Fruit fly (Drosophila melanogaster): ENCODE results near the gene CG31546.

CG31546 gene

dm6 chr3R:5684550-5685118 lies 49.2 kb upstream of the CG31546 start (continued):
- TF ChIP-seq Aef1 (GFP tag; IDR thresholded peaks at IDR 0.05), result no peak
- no peak for TF ChIP-seq org-1 (GFP tag; optimal IDR thresholded peaks at IDR 0.05)
- TF ChIP-seq CG16779 (GFP tag; IDR thresholded peaks at IDR 0.05), result no peak
- no peak for TF ChIP-seq CG12942 (GFP tag; optimal IDR thresholded peaks at IDR 0.05)
- TF ChIP-seq yki (optimal IDR thresholded peaks at IDR 0.05), result no peak
- peak; percentile 30; the same call in 1 of the 2 replicates for TF ChIP-seq rib (GFP tag; IDR thresholded peaks at IDR 0.05)
- no peak for TF ChIP-seq ssp (GFP tag; IDR thresholded peaks at IDR 0.05)
- no peak for TF ChIP-seq CG15011 (GFP tag; optimal IDR thresholded peaks at IDR 0.05)
- TF ChIP-seq bsh (GFP tag; optimal IDR thresholded peaks at IDR 0.05), result no peak
- TF ChIP-seq Dref (GFP tag; IDR thresholded peaks at IDR 0.05), result no peak
- TF ChIP-seq Atf3 (GFP tag; optimal IDR thresholded peaks at IDR 0.05), result no peak
- peak; percentile 55 for TF ChIP-seq sens (GFP tag)
- TF ChIP-seq CG2129 (GFP tag; IDR thresholded peaks at IDR 0.05; ENCODE audit: partially characterized antibody), result no peak
- TF ChIP-seq CkIIα-i1 (GFP tag; IDR thresholded peaks at IDR 0.05), result no peak
- no peak for TF ChIP-seq CrebB (tag; optimal IDR thresholded peaks at IDR 0.05)
- no peak for TF ChIP-seq dati (GFP tag; IDR thresholded peaks at IDR 0.05)
- TF ChIP-seq CG15479 (GFP tag; optimal IDR thresholded peaks at IDR 0.05), result peak; percentile 76
- no peak for TF ChIP-seq Abd-B (GFP tag; optimal IDR thresholded peaks at IDR 0.05)
- TF ChIP-seq Taf1 (GFP tag; IDR thresholded peaks at IDR 0.05), result no peak
- TF ChIP-seq CTCF (GFP tag; optimal IDR thresholded peaks at IDR 0.05), result peak; percentile 79
- TF ChIP-seq CG34224 (GFP tag; IDR thresholded peaks at IDR 0.05; ENCODE audit: partially characterized antibody), result 0 out of 3 replicates have a peak, but pooled peaks have one; percentile 33
- no peak for TF ChIP-seq GATAe (GFP tag; conservative IDR thresholded peaks at IDR 0.05)
- no peak for TF ChIP-seq Vsx1 (GFP tag; optimal IDR thresholded peaks at IDR 0.05)
- peak; percentile 85 for TF ChIP-seq cg (GFP tag; optimal IDR thresholded peaks at IDR 0.05)
- TF ChIP-seq Atf6 (GFP tag; IDR thresholded peaks at IDR 0.05), result no peak
- no peak for TF ChIP-seq CG15269 (tag; optimal IDR thresholded peaks at IDR 0.05)

DNA sequence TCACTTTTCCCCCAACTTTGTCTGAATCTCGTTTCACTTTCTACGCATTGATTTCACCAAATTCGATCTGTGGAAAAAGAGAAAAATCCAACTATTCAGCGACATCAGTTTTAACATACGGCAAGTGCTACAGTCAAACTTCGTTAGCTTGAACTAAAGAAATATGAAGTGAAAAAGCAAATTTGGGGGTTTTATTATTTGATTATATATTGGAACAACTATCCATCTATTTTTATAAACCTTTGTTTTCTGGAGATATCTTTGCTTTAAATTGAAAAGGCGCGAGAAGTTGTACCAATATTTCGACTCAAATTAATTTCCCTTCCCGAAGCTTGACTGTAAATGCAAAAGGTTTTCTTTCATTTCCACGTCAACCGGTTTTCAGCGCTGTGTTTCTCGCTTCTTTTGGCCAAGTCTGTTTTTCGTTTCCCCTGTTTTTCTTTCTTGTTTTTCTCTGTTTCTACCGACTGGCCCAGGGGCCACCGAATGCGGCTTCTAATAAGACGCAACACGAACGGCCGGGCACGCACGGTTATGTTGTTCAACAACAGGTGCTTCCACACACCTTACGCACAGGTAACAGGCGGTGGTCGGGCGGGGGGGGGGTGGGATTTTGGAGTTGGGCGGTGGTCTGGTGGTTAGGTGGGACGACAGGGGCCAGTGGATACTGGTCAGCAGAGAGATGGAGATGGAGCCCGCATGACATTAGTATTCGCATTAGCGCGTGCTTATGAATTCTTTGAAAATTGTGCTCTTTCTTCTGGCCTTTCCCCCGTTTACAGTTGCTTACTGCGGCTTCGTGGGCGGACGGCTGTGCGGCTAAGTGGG lies 47.7 kb upstream of the CG31546 start:
- TF ChIP-seq CG31388 (GFP tag; optimal IDR thresholded peaks at IDR 0.05) (no peak), CG18764 (GFP tag; optimal IDR thresholded peaks at IDR 0.05) (peak; percentile 31), CG10209 (GFP tag; optimal IDR thresholded peaks at IDR 0.05) (peak; percentile 50), Nf-YB (GFP tag; optimal IDR thresholded peaks at IDR 0.05) (peak; percentile 21), CG10979 (tag; optimal IDR thresholded peaks at IDR 0.05) (peak; percentile 82), CG4820 (GFP tag; optimal IDR thresholded peaks at IDR 0.05) (peak; percentile 44), CG3407 (GFP tag; optimal IDR thresholded peaks at IDR 0.05) (peak; percentile 60), CG13424 (tag; optimal IDR thresholded peaks at IDR 0.05) (peak; percentile 73), org-1 (GFP tag; optimal IDR thresholded peaks at IDR 0.05) (peak; percentile 35), phol (tag; optimal IDR thresholded peaks at IDR 0.05) (peak; percentile 79), Poxn (GFP tag; IDR thresholded peaks at IDR 0.05) (no peak), CG9876 (GFP tag; optimal IDR thresholded peaks at IDR 0.05) (no peak), Taf1 (GFP tag; IDR thresholded peaks at IDR 0.05) (no peak), unpg (GFP tag; optimal IDR thresholded peaks at IDR 0.05) (peak; percentile 80), CG11247 (GFP tag; IDR thresholded peaks at IDR 0.05) (no peak), usp (GFP tag; optimal IDR thresholded peaks at IDR 0.05) (no peak), CG7372 (GFP tag; IDR thresholded peaks at IDR 0.05) (no peak), sna (GFP tag; IDR thresholded peaks at IDR 0.05; ENCODE audit: partially characterized antibody) (no peak), CG10267 (tag; optimal IDR thresholded peaks at IDR 0.05) (peak; percentile 73), CG33557 (GFP tag; optimal IDR thresholded peaks at IDR 0.05) (peak; percentile 49), sim (GFP tag; IDR thresholded peaks at IDR 0.05) (no peak), yki (optimal IDR thresholded peaks at IDR 0.05) (no peak), CG14441 (GFP tag; IDR thresholded peaks at IDR 0.05) (no peak; the same call in 1 of the 2 replicates), eve (GFP tag; optimal IDR thresholded peaks at IDR 0.05) (no peak), CkIIα-i1 (GFP tag; IDR thresholded peaks at IDR 0.05) (no peak), dmrt11E (tag; optimal IDR thresholded peaks at IDR 0.05) (peak; percentile 75), CG2889 (GFP tag; IDR thresholded peaks at IDR 0.05) (peak; percentile 28; the same call in 1 of the 3 replicates)
